Fruit fly (Drosophila melanogaster) whole organism, embryonic: ENCODE data around the gene CG34353.

Source experiments
- Adf1 ChIP-seq: fragments of 200-800 bp; sonication (Bioruptor generic); IDR thresholded peaks from 2 replicates; pipeline ENCODE4 v1.3.6; 2022; ENCODE audit warnings: missing biosample characterization, missing genetic modification characterization
- Antp ChIP-seq: fragments of 200-800 bp; sonication (Bioruptor generic); optimal IDR thresholded peaks from 3 replicates; lab custom pipeline; 2016; ENCODE audit warnings: missing biosample characterization, missing genetic modification characterization
- BtbVII ChIP-seq: fragments of 200-800 bp; sonication (Bioruptor generic); optimal IDR thresholded peaks from 3 replicates; lab custom pipeline; 2017; ENCODE audit warnings: missing biosample characterization, mild to moderate bottlenecking, missing genetic modification characterization
- CG10366 ChIP-seq: fragments of 200-800 bp; sonication (Bioruptor generic); IDR thresholded peaks from 2 replicates; pipeline ENCODE4 v1.3.6; 2022; ENCODE audit warnings: missing biosample characterization, missing genetic modification characterization
- CG11560 ChIP-seq: fragments of 200-800 bp; sonication (Bioruptor generic); IDR thresholded peaks from 3 replicates; pipeline ENCODE4 v1.3.6; 2022; ENCODE audit warnings: missing biosample characterization, missing genetic modification characterization
- CG11696 ChIP-seq: fragments of 200-800 bp; sonication (Bioruptor generic); IDR thresholded peaks from 2 replicates; pipeline ENCODE4 v1.3.6; 2022; ENCODE audit warnings: missing biosample characterization, missing genetic modification characterization
- CG12391 ChIP-seq: fragments of 200-800 bp; sonication (Bioruptor generic); optimal IDR thresholded peaks from 3 replicates; lab custom pipeline; 2018; ENCODE audit warnings: missing biosample characterization, mild to moderate bottlenecking, missing genetic modification characterization, moderate library complexity
- CG13287 ChIP-seq: fragments of 200-800 bp; sonication (Bioruptor generic); IDR thresholded peaks from 2 replicates; pipeline ENCODE4 v1.3.6; 2022; ENCODE audit warnings: missing biosample characterization, missing genetic modification characterization; ENCODE audit not compliant: partially characterized antibody
- CG15073 ChIP-seq: fragments of 200-800 bp; sonication (Bioruptor generic); optimal IDR thresholded peaks from 2 replicates; lab custom pipeline; 2016; ENCODE audit warnings: missing biosample characterization, missing genetic modification characterization
- CG15269 ChIP-seq: fragments of 200-800 bp; sonication (Bioruptor generic); optimal IDR thresholded peaks from 2 replicates; lab custom pipeline; 2018; ENCODE audit warnings: missing biosample characterization, mild to moderate bottlenecking, missing genetic modification characterization, moderate library complexity
- CG1529 ChIP-seq: fragments of 200-800 bp; sonication (Bioruptor generic); optimal IDR thresholded peaks from 3 replicates; lab custom pipeline; 2018; ENCODE audit warnings: missing biosample characterization, missing genetic modification characterization
- CG1647 ChIP-seq: fragments of 200-800 bp; sonication (Bioruptor generic); optimal IDR thresholded peaks from 3 replicates; lab custom pipeline; 2016; ENCODE audit warnings: missing biosample characterization, missing genetic modification characterization
- CG16815 ChIP-seq: fragments of 200-800 bp; sonication (Bioruptor generic); optimal IDR thresholded peaks from 3 replicates; lab custom pipeline; 2017; ENCODE audit warnings: missing biosample characterization, mild to moderate bottlenecking, missing genetic modification characterization
- CG2712 ChIP-seq: fragments of 200-800 bp; optimal IDR thresholded peaks from 3 replicates; lab custom pipeline; 2019; ENCODE audit warnings: missing biosample characterization, mild to moderate bottlenecking, missing genetic modification characterization, moderate library complexity
- CG2875 ChIP-seq: fragments of 200-800 bp; sonication (Bioruptor generic); optimal IDR thresholded peaks from 2 replicates; lab custom pipeline; 2017; ENCODE audit warnings: missing biosample characterization, mild to moderate bottlenecking, missing genetic modification characterization, missing genetic modification reagents
- CG5245 ChIP-seq: fragments of 200-800 bp; sonication (Bioruptor generic); optimal IDR thresholded peaks from 3 replicates; lab custom pipeline; 2016; ENCODE audit warnings: missing biosample characterization, missing genetic modification characterization
- CG6654 ChIP-seq: fragments of 200-800 bp; sonication (Bioruptor generic); optimal IDR thresholded peaks from 2 replicates; lab custom pipeline; 2017; ENCODE audit warnings: missing biosample characterization, mild to moderate bottlenecking, missing genetic modification characterization
- CG6813 ChIP-seq: fragments of 200-800 bp; sonication (Bioruptor generic); optimal IDR thresholded peaks from 2 replicates; lab custom pipeline; 2017; ENCODE audit warnings: missing biosample characterization, missing genetic modification characterization, mild to moderate bottlenecking, moderate library complexity, missing genetic modification reagents
- CG7372 ChIP-seq: fragments of 200-800 bp; sonication (Bioruptor generic); IDR thresholded peaks from 2 replicates; pipeline ENCODE4 v1.3.6; 2022; ENCODE audit warnings: missing biosample characterization, missing genetic modification characterization
- CG9215 ChIP-seq: fragments of 200-800 bp; sonication (Bioruptor generic); IDR thresholded peaks from 2 replicates; pipeline ENCODE4 v1.3.6; 2022; ENCODE audit warnings: missing biosample characterization, missing genetic modification characterization
- Dad ChIP-seq: fragments of 200-800 bp; sonication (Bioruptor generic); optimal IDR thresholded peaks from 3 replicates; lab custom pipeline; 2016; ENCODE audit warnings: missing biosample characterization, missing genetic modification characterization
- Dfd ChIP-seq, 2 experiments: fragments of >200 bp; optimal IDR thresholded peaks; 2 replicates each; lab custom pipeline; 2017; ENCODE audit warnings: missing biosample characterization in 2 of 2, missing genetic modification characterization in 2 of 2
- GATAe ChIP-seq: fragments of 200-800 bp; sonication (Bioruptor generic); conservative IDR thresholded peaks from 2 replicates; pipeline ENCODE4 v1.3.6; 2022; ENCODE audit warnings: missing biosample characterization, missing genetic modification characterization
- HLHmδ ChIP-seq: fragments of 200-800 bp; sonication (Bioruptor generic); optimal IDR thresholded peaks from 2 replicates; lab custom pipeline; 2018; ENCODE audit warnings: missing biosample characterization, mild to moderate bottlenecking, missing genetic modification characterization, moderate library complexity
- Hmr ChIP-seq: fragments of 200-800 bp; sonication (Bioruptor generic); optimal IDR thresholded peaks from 3 replicates; lab custom pipeline; 2017; ENCODE audit warnings: mild to moderate bottlenecking, missing biosample characterization, missing genetic modification reagents, missing genetic modification characterization
- Hmx ChIP-seq: fragments of 200-800 bp; sonication (Bioruptor generic); optimal IDR thresholded peaks from 2 replicates; lab custom pipeline; 2016; ENCODE audit warnings: missing biosample characterization, missing genetic modification characterization
- Lhr ChIP-seq: fragments of 200-800 bp; sonication (Bioruptor generic); optimal IDR thresholded peaks from 3 replicates; lab custom pipeline; 2017; ENCODE audit warnings: mild to moderate bottlenecking, missing biosample characterization, missing genetic modification reagents, missing genetic modification characterization
- Xbp1 ChIP-seq: fragments of 200-800 bp; sonication (Bioruptor generic); optimal IDR thresholded peaks from 3 replicates; lab custom pipeline; 2016; ENCODE audit warnings: missing biosample characterization, mild to moderate bottlenecking, missing genetic modification characterization
- aop ChIP-seq: fragments of 200-800 bp; sonication (Bioruptor generic); IDR thresholded peaks from 2 replicates; pipeline ENCODE4 v1.3.6; 2022; ENCODE audit warnings: missing biosample characterization, missing genetic modification characterization
- ato ChIP-seq: fragments of 200-800 bp; sonication (Bioruptor generic); IDR thresholded peaks from 2 replicates; pipeline ENCODE4 v1.3.6; 2022; ENCODE audit warnings: missing biosample characterization, missing genetic modification characterization; ENCODE audit not compliant: partially characterized antibody
- bbx ChIP-seq: fragments of 200-800 bp; sonication (Bioruptor generic); IDR thresholded peaks from 2 replicates; pipeline ENCODE4 v1.3.6; 2022; ENCODE audit warnings: missing biosample characterization, missing genetic modification characterization; ENCODE audit not compliant: partially characterized antibody
- bcd ChIP-seq: fragments of 200-800 bp; sonication (Bioruptor generic); optimal IDR thresholded peaks from 2 replicates; lab custom pipeline; 2017; ENCODE audit warnings: missing biosample characterization, mild to moderate bottlenecking, missing genetic modification characterization
- bsh ChIP-seq, 2 experiments: fragments of 200-800 bp; sonication (Bioruptor generic); optimal IDR thresholded peaks; 2 replicates each; lab custom pipeline; 2017 to 2018; ENCODE audit warnings: mild to moderate bottlenecking in 2 of 2, missing biosample characterization in 2 of 2, missing genetic modification characterization in 2 of 2, moderate library complexity in 1 of 2
- cad ChIP-seq: fragments of >200 bp; optimal IDR thresholded peaks from 2 replicates; lab custom pipeline; 2017; ENCODE audit warnings: missing biosample characterization, missing genetic modification characterization
- caup ChIP-seq: fragments of 200-800 bp; sonication (Bioruptor generic); optimal IDR thresholded peaks from 3 replicates; lab custom pipeline; 2017; ENCODE audit warnings: missing biosample characterization, mild to moderate bottlenecking, missing genetic modification characterization, moderate library complexity; ENCODE audit not compliant: severe bottlenecking
- corto ChIP-seq: fragments of 200-800 bp; sonication (Bioruptor generic); optimal IDR thresholded peaks from 2 replicates; lab custom pipeline; 2016; ENCODE audit warnings: missing biosample characterization, mild to moderate bottlenecking, missing genetic modification characterization, moderate library complexity
- gt ChIP-seq: fragments of 200-800 bp; sonication (Bioruptor generic); IDR thresholded peaks from 2 replicates; pipeline ENCODE4 v1.3.6; 2022; ENCODE audit warnings: missing biosample characterization, missing genetic modification characterization
- kah ChIP-seq: fragments of 200-800 bp; sonication (Bioruptor generic); optimal IDR thresholded peaks from 2 replicates; lab custom pipeline; 2018; ENCODE audit warnings: missing biosample characterization, mild to moderate bottlenecking, missing genetic modification characterization
- lmd ChIP-seq: fragments of 200-800 bp; sonication (Bioruptor generic); IDR thresholded peaks from 2 replicates; pipeline ENCODE4 v1.3.6; 2022; ENCODE audit warnings: missing biosample characterization, missing genetic modification characterization
- p53 ChIP-seq: fragments of 200-800 bp; sonication (Bioruptor generic); optimal IDR thresholded peaks from 2 replicates; lab custom pipeline; 2016; ENCODE audit warnings: missing biosample characterization, missing genetic modification characterization
- pnt ChIP-seq: fragments of 200-800 bp; sonication (Bioruptor generic); optimal IDR thresholded peaks from 3 replicates; lab custom pipeline; 2016; ENCODE audit warnings: missing biosample characterization, missing genetic modification characterization
- pros ChIP-seq: fragments of 200-800 bp; sonication (Bioruptor generic); optimal IDR thresholded peaks from 3 replicates; lab custom pipeline; 2019; ENCODE audit warnings: missing biosample characterization, mild to moderate bottlenecking, missing genetic modification characterization, moderate library complexity
- psq ChIP-seq: fragments of 200-800 bp; sonication (Bioruptor generic); optimal IDR thresholded peaks from 2 replicates; lab custom pipeline; 2017; ENCODE audit warnings: missing biosample characterization, missing genetic modification characterization
- pum ChIP-seq: fragments of 200-800 bp; sonication (Bioruptor generic); optimal IDR thresholded peaks from 2 replicates; lab custom pipeline; 2016; ENCODE audit warnings: missing biosample characterization, missing genetic modification characterization
- pzg ChIP-seq: fragments of 200-800 bp; sonication (Bioruptor generic); optimal IDR thresholded peaks from 3 replicates; lab custom pipeline; 2018; ENCODE audit warnings: missing biosample characterization, mild to moderate bottlenecking, missing genetic modification characterization, moderate library complexity
- usp ChIP-seq: fragments of >200 bp; optimal IDR thresholded peaks from 2 replicates; lab custom pipeline; 2017; ENCODE audit warnings: missing biosample characterization, missing genetic modification characterization
- zen ChIP-seq: fragments of 200-800 bp; sonication (Bioruptor generic); optimal IDR thresholded peaks from 3 replicates; lab custom pipeline; 2018; ENCODE audit warnings: missing biosample characterization, mild to moderate bottlenecking, missing genetic modification characterization, moderate library complexity
- zf30C ChIP-seq: fragments of 200-800 bp; sonication (Bioruptor generic); optimal IDR thresholded peaks from 3 replicates; lab custom pipeline; 2018; ENCODE audit warnings: missing biosample characterization, mild to moderate bottlenecking, missing genetic modification characterization

The CG34353 gene

dm6 chr3R:27937752-27938694, 32.4 kb upstream of the CG34353 start, which contains the start of the genes NSD and BOD1 (continued):
- TF ChIP-seq pros (GFP tag; lab: Kevin White, UChicago) (no peak), ato (GFP tag; lab: Robert Waterston, UW) (peak; percentile 96), Xbp1 (GFP tag; lab: Kevin White, UChicago) (peak; percentile 73), pzg (GFP tag; lab: Kevin White, UChicago) (peak; percentile 77), Hmr (GFP tag; lab: Kevin White, UChicago) (peak; percentile 56), CG7372 (GFP tag; lab: Robert Waterston, UW) (peak; percentile 53; the same call in 1 of the 2 replicates), CG13287 (GFP tag; lab: Robert Waterston, UW) (peak; percentile 85), gt (GFP tag; lab: Robert Waterston, UW) (peak; percentile 33; the same call in 1 of the 2 replicates), GATAe (GFP tag; lab: Robert Waterston, UW) (no peak), Antp (GFP tag; lab: Kevin White, UChicago) (peak; percentile 24), kah (GFP tag; lab: Kevin White, UChicago) (no peak), cad (no peak), pum (no peak), CG2712 (peak; percentile 71), BtbVII (GFP tag; lab: Kevin White, UChicago) (no peak), Dad (no peak), CG16815 (peak; percentile 41), CG9215 (peak; percentile 63), psq (GFP tag; lab: Kevin White, UChicago) (no peak), Hmx (GFP tag; lab: Kevin White, UChicago) (no peak), pnt (GFP tag; lab: Kevin White, UChicago) (no peak), CG10366 (GFP tag; lab: Robert Waterston, UW) (peak; percentile 68), Lhr (GFP tag; lab: Kevin White, UChicago) (no peak), zen (tag; lab: Kevin White, UChicago) (peak; percentile 24), aop (GFP tag; lab: Robert Waterston, UW) (no peak), CG15073 (GFP tag; lab: Kevin White, UChicago) (no peak), p53 (GFP tag; lab: Kevin White, UChicago) (no peak), CG6654 (GFP tag; lab: Kevin White, UChicago) (no peak), CG15269 (tag; lab: Kevin White, UChicago) (peak; percentile 51), corto (no peak), lmd (GFP tag; lab: Robert Waterston, UW) (peak; percentile 64), CG6813 (GFP tag; lab: Kevin White, UChicago) (peak; percentile 21), HLHmδ (GFP tag; lab: Kevin White, UChicago) (no peak), CG1529 (GFP tag; lab: Kevin White, UChicago) (no peak), CG11696 (GFP tag; lab: Robert Waterston, UW) (no peak), CG11560 (peak; percentile 62), bcd (peak; percentile 32), usp (no peak), Dfd (GFP tag; optimal IDR thresholded peaks at IDR 0.05; lab: Kevin White, UChicago) (no peak), caup (GFP tag; lab: Kevin White, UChicago) (peak; percentile 20), bbx (GFP tag; lab: Robert Waterston, UW) (peak; percentile 98), CG2875 (GFP tag; lab: Kevin White, UChicago) (no peak), Adf1 (peak; percentile 36; the same call in 1 of the 2 replicates), zf30C (GFP tag; lab: Kevin White, UChicago) (no peak), bsh (GFP tag; optimal IDR thresholded peaks at IDR 0.05; lab: Kevin White, UChicago) (peak in 1 of 2 experiments; percentile 51), CG1647 (GFP tag; lab: Kevin White, UChicago) (peak; percentile 27), CG5245 (GFP tag; lab: Kevin White, UChicago) (no peak), CG12391 (peak; percentile 48)
